Fruit fly (Drosophila melanogaster) whole organism, embryonic: ENCODE measurements around the gene CG43318.

Experiments
- Awh ChIP-seq: fragments of 200-800 bp; sonication (Bioruptor generic); IDR thresholded peaks from 2 replicates; pipeline ENCODE4, ENCODE4 v1.3.6; 2022; ENCODE audit warnings: missing biosample characterization, missing genetic modification characterization
- B-H1 ChIP-seq: fragments of 200-800 bp; sonication (Bioruptor generic); IDR thresholded peaks from 3 replicates; pipeline ENCODE4 v1.3.6; 2022; ENCODE audit warnings: missing biosample characterization, missing genetic modification characterization
- BtbVII ChIP-seq: fragments of 200-800 bp; sonication (Bioruptor generic); optimal IDR thresholded peaks from 3 replicates; lab custom pipeline; 2017; ENCODE audit warnings: missing biosample characterization, mild to moderate bottlenecking, missing genetic modification characterization
- CG10979 ChIP-seq: fragments of 200-800 bp; sonication (Bioruptor generic); optimal IDR thresholded peaks from 2 replicates; lab custom pipeline; 2018; ENCODE audit warnings: missing biosample characterization, mild to moderate bottlenecking, missing genetic modification characterization, moderate library complexity
- CG12219 ChIP-seq: fragments of 200-800 bp; sonication (Bioruptor generic); optimal IDR thresholded peaks from 3 replicates; lab custom pipeline; 2018; ENCODE audit warnings: missing biosample characterization, mild to moderate bottlenecking, missing genetic modification characterization
- CG14014 ChIP-seq: fragments of 200-800 bp; sonication (Bioruptor generic); IDR thresholded peaks from 2 replicates; pipeline ENCODE4 v1.3.6; 2022; ENCODE audit warnings: missing biosample characterization, missing genetic modification characterization
- CG15269 ChIP-seq: fragments of 200-800 bp; sonication (Bioruptor generic); optimal IDR thresholded peaks from 2 replicates; lab custom pipeline; 2018; ENCODE audit warnings: missing biosample characterization, mild to moderate bottlenecking, missing genetic modification characterization, moderate library complexity
- CG17829 ChIP-seq: fragments of 200-800 bp; optimal IDR thresholded peaks from 2 replicates; lab custom pipeline; 2019; ENCODE audit warnings: missing biosample characterization, mild to moderate bottlenecking, missing genetic modification characterization, moderate library complexity
- CG2712 ChIP-seq: fragments of 200-800 bp; optimal IDR thresholded peaks from 3 replicates; lab custom pipeline; 2019; ENCODE audit warnings: missing biosample characterization, mild to moderate bottlenecking, missing genetic modification characterization, moderate library complexity
- CG31224 ChIP-seq: fragments of 200-800 bp; sonication (Bioruptor generic); IDR thresholded peaks from 2 replicates; pipeline ENCODE4 v1.3.6; 2022; ENCODE audit warnings: missing biosample characterization, missing genetic modification characterization
- CG31388 ChIP-seq: fragments of 200-800 bp; sonication (Bioruptor generic); optimal IDR thresholded peaks from 2 replicates; lab custom pipeline; 2016; ENCODE audit warnings: missing biosample characterization, missing genetic modification characterization
- CG42726 ChIP-seq: fragments of 200-800 bp; sonication (Bioruptor generic); IDR thresholded peaks from 2 replicates; pipeline ENCODE4 v1.3.6; 2022; ENCODE audit warnings: missing biosample characterization, missing genetic modification characterization; ENCODE audit not compliant: partially characterized antibody
- CG4820 ChIP-seq: fragments of 200-800 bp; sonication (Bioruptor generic); optimal IDR thresholded peaks from 3 replicates; lab custom pipeline; 2016; ENCODE audit warnings: missing biosample characterization, missing genetic modification characterization
- CG5953 ChIP-seq: fragments of 200-800 bp; sonication (Bioruptor generic); IDR thresholded peaks from 2 replicates; pipeline ENCODE4 v1.3.6; 2022; ENCODE audit warnings: missing biosample characterization, missing genetic modification characterization
- CG6689 ChIP-seq: fragments of 200-800 bp; sonication (Bioruptor generic); IDR thresholded peaks from 2 replicates; pipeline ENCODE4 v1.3.6; 2022; ENCODE audit warnings: missing biosample characterization, missing genetic modification characterization
- CG7357 ChIP-seq: fragments of 200-800 bp; sonication (Bioruptor generic); IDR thresholded peaks from 3 replicates; pipeline ENCODE4 v1.3.6; 2022; ENCODE audit warnings: missing biosample characterization, missing genetic modification characterization
- CG7786 ChIP-seq: fragments of 200-800 bp; sonication (Bioruptor generic); optimal IDR thresholded peaks from 2 replicates; lab custom pipeline; 2016; ENCODE audit warnings: missing biosample characterization, missing genetic modification characterization
- CG7839 ChIP-seq: fragments of 200-800 bp; sonication (Bioruptor generic); optimal IDR thresholded peaks from 3 replicates; lab custom pipeline; 2018; ENCODE audit warnings: missing biosample characterization, mild to moderate bottlenecking, missing genetic modification characterization, moderate library complexity
- CG7963 ChIP-seq: fragments of 200-800 bp; sonication (Bioruptor generic); IDR thresholded peaks from 3 replicates; pipeline ENCODE4 v1.3.6; 2022; ENCODE audit warnings: missing biosample characterization, missing genetic modification characterization; ENCODE audit not compliant: partially characterized antibody
- CG9215 ChIP-seq: fragments of 200-800 bp; sonication (Bioruptor generic); IDR thresholded peaks from 2 replicates; pipeline ENCODE4 v1.3.6; 2022; ENCODE audit warnings: missing biosample characterization, missing genetic modification characterization
- Camta ChIP-seq: fragments of 200-800 bp; sonication (Bioruptor generic); optimal IDR thresholded peaks from 2 replicates; lab custom pipeline; 2016; ENCODE audit warnings: missing biosample characterization, missing genetic modification characterization
- CoRest ChIP-seq: fragments of 200-800 bp; sonication (Bioruptor generic); optimal IDR thresholded peaks from 3 replicates; lab custom pipeline; 2018; ENCODE audit warnings: missing biosample characterization, mild to moderate bottlenecking, missing genetic modification characterization, moderate library complexity
- D ChIP-seq, 2 experiments: fragments of 200-800 bp in 1 of 2; fragments of >200 bp in 1 of 2; sonication (Bioruptor generic) in 1 of 2; optimal IDR thresholded peaks; 2 replicates in 1 of 2; 3 replicates in 1 of 2; lab custom pipeline; 2017; ENCODE audit warnings: mild to moderate bottlenecking in 1 of 2, missing biosample characterization in 1 of 2, missing genetic modification characterization in 1 of 2, missing genetic modification reagents in 1 of 2
- D19A ChIP-seq: fragments of 200-800 bp; optimal IDR thresholded peaks from 3 replicates; lab custom pipeline; 2019; ENCODE audit warnings: missing biosample characterization, mild to moderate bottlenecking, missing genetic modification characterization, moderate library complexity
- Eip74EF ChIP-seq, 2 experiments: fragments of 200-800 bp in 1 of 2; fragments of >200 bp in 1 of 2; sonication (Bioruptor generic) in 1 of 2; optimal IDR thresholded peaks; 2 replicates each; lab custom pipeline; 2017 to 2019; ENCODE audit warnings: missing biosample characterization in 2 of 2, missing genetic modification characterization in 2 of 2, mild to moderate bottlenecking in 1 of 2, moderate library complexity in 1 of 2
- Ets65A ChIP-seq: fragments of 200-800 bp; sonication (Bioruptor generic); peaks from one replicate; lab custom pipeline; 2016; ENCODE audit warnings: missing biosample characterization, missing genetic modification characterization
- Hey ChIP-seq: fragments of 200-800 bp; sonication (Bioruptor generic); optimal IDR thresholded peaks from 3 replicates; lab custom pipeline; 2018; ENCODE audit warnings: missing biosample characterization, mild to moderate bottlenecking, missing genetic modification characterization
- MBD-R2 ChIP-seq: fragments of 200-800 bp; sonication (Bioruptor generic); IDR thresholded peaks from 2 replicates; pipeline ENCODE4 v1.3.6; 2022; ENCODE audit warnings: missing biosample characterization, missing genetic modification characterization
- Nf-YC ChIP-seq: fragments of 200-800 bp; optimal IDR thresholded peaks from 3 replicates; lab custom pipeline; 2019; ENCODE audit warnings: missing biosample characterization, mild to moderate bottlenecking, missing genetic modification characterization, moderate library complexity
- NfI ChIP-seq: fragments of 200-800 bp; sonication (Bioruptor generic); optimal IDR thresholded peaks from 3 replicates; lab custom pipeline; 2018; ENCODE audit warnings: missing biosample characterization, mild to moderate bottlenecking, missing genetic modification characterization, moderate library complexity
- Opbp ChIP-seq: fragments of 200-800 bp; sonication (Bioruptor generic); IDR thresholded peaks from 3 replicates; pipeline ENCODE4 v1.3.6; 2022; ENCODE audit warnings: missing biosample characterization, missing genetic modification characterization; ENCODE audit not compliant: partially characterized antibody
- Sox102F ChIP-seq: fragments of 200-800 bp; sonication (Bioruptor generic); optimal IDR thresholded peaks from 2 replicates; lab custom pipeline; 2018; ENCODE audit warnings: missing biosample characterization, mild to moderate bottlenecking, missing genetic modification characterization, moderate library complexity
- Xbp1 ChIP-seq: fragments of 200-800 bp; sonication (Bioruptor generic); optimal IDR thresholded peaks from 3 replicates; lab custom pipeline; 2016; ENCODE audit warnings: missing biosample characterization, mild to moderate bottlenecking, missing genetic modification characterization
- bab2 ChIP-seq: fragments of 200-800 bp; sonication (Bioruptor generic); optimal IDR thresholded peaks from 2 replicates; lab custom pipeline; 2016; ENCODE audit warnings: missing biosample characterization, missing genetic modification characterization
- bsh ChIP-seq, 2 experiments: fragments of 200-800 bp; sonication (Bioruptor generic); optimal IDR thresholded peaks; 2 replicates each; lab custom pipeline; 2017 to 2018; ENCODE audit warnings: mild to moderate bottlenecking in 2 of 2, missing biosample characterization in 2 of 2, missing genetic modification characterization in 2 of 2, moderate library complexity in 1 of 2
- dpn ChIP-seq, 2 experiments: fragments of 200-800 bp; sonication (Bioruptor generic); optimal IDR thresholded peaks; 3 replicates each; lab custom pipeline; 2016; ENCODE audit warnings: missing biosample characterization in 2 of 2, missing genetic modification characterization in 2 of 2
- dysf ChIP-seq: fragments of 200-800 bp; sonication (Bioruptor generic); IDR thresholded peaks from 3 replicates; pipeline ENCODE4 v1.3.6; 2022; ENCODE audit warnings: missing biosample characterization, missing genetic modification characterization
- gsb ChIP-seq: fragments of 200-800 bp; sonication (Bioruptor generic); IDR thresholded peaks from 2 replicates; pipeline ENCODE4 v1.3.6; 2022; ENCODE audit warnings: missing biosample characterization, missing genetic modification characterization
- jing ChIP-seq: fragments of 200-800 bp; sonication (Bioruptor generic); optimal IDR thresholded peaks from 2 replicates; lab custom pipeline; 2018; ENCODE audit warnings: missing biosample characterization, mild to moderate bottlenecking, missing genetic modification characterization
- lab ChIP-seq: fragments of 200-800 bp; sonication (Bioruptor generic); optimal IDR thresholded peaks from 3 replicates; lab custom pipeline; 2017; ENCODE audit warnings: missing biosample characterization, missing genetic modification characterization, mild to moderate bottlenecking, moderate library complexity, missing genetic modification reagents
- lola ChIP-seq, 3 experiments: fragments of >200 bp in 2 of 3; fragments of 200-800 bp in 1 of 3; sonication (Bioruptor generic) in 1 of 3; optimal IDR thresholded peaks; 2 replicates each; lab custom pipeline; 2017 to 2019; ENCODE audit warnings: missing biosample characterization in 3 of 3, missing genetic modification characterization in 3 of 3, mild to moderate bottlenecking in 1 of 3, moderate library complexity in 1 of 3
- luna ChIP-seq: fragments of 200-800 bp; sonication (Bioruptor generic); optimal IDR thresholded peaks from 2 replicates; lab custom pipeline; 2016; ENCODE audit warnings: missing biosample characterization, missing genetic modification characterization
- mam ChIP-seq: fragments of 200-800 bp; sonication (Bioruptor generic); optimal IDR thresholded peaks from 3 replicates; lab custom pipeline; 2016; ENCODE audit warnings: missing biosample characterization, missing genetic modification characterization
- nmo ChIP-seq: fragments of 200-800 bp; sonication (Bioruptor generic); optimal IDR thresholded peaks from 2 replicates; lab custom pipeline; 2018; ENCODE audit warnings: missing biosample characterization, mild to moderate bottlenecking, missing genetic modification characterization, moderate library complexity
- peb ChIP-seq: fragments of 200-800 bp; sonication (Bioruptor generic); IDR thresholded peaks from 2 replicates; pipeline ENCODE4 v1.3.6; 2022; ENCODE audit warnings: missing biosample characterization, missing genetic modification characterization
- prd ChIP-seq, 3 experiments: fragments of >200 bp in 2 of 3; fragments of 200-800 bp in 1 of 3; sonication (Bioruptor generic) in 1 of 3; optimal IDR thresholded peaks in 2 of 3; IDR thresholded peaks in 1 of 3; 2 replicates in 2 of 3; 3 replicates in 1 of 3; pipeline versions ENCODE4 v1.3.6 to Lab custom; 2017 to 2022; ENCODE audit warnings: missing biosample characterization in 1 of 3, missing genetic modification characterization in 1 of 3
- sens ChIP-seq: fragments of 200-800 bp; sonication (Bioruptor generic); peaks from one replicate; lab custom pipeline; 2016; ENCODE audit warnings: missing biosample characterization, missing genetic modification characterization
- tll ChIP-seq, 2 experiments: fragments of 200-800 bp in 1 of 2; fragments of >200 bp in 1 of 2; sonication (Bioruptor generic) in 1 of 2; optimal IDR thresholded peaks; 2 replicates each; lab custom pipeline; 2017 to 2019; ENCODE audit warnings: missing biosample characterization in 2 of 2, missing genetic modification characterization in 2 of 2, mild to moderate bottlenecking in 1 of 2, moderate library complexity in 1 of 2

The CG43318 gene

DNA sequence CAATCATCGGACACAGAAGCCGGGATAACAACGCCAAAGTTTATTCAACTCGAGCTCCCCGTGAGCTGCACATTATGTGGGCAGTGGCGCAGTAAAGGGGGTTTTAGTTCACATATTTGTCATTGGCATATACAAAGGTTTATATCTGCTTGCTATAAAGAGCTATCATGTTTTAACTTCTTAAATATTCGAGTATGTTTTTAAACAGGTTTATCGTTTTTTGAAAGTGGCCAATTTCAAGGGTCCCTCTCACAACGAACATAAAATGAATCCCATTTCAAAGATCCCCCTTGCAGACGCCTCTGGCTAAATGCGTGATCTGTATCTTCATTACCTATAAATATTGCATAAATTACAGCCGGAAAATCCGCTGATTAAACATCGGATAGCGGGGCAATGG, 5.7 kb downstream of the CG43318 start (continued):
- no peak for TF ChIP-seq Opbp (GFP tag; lab: Robert Waterston, UW)
- peak; percentile 18 for TF ChIP-seq lab (GFP tag; lab: Kevin White, UChicago)
- TF ChIP-seq CG14014 (GFP tag; lab: Robert Waterston, UW), result no peak; the same call in 1 of the 2 replicates
- peak; percentile 16 for TF ChIP-seq Camta (GFP tag; lab: Kevin White, UChicago)
- TF ChIP-seq CG31224, result no peak
- TF ChIP-seq CG6689 (GFP tag; lab: Robert Waterston, UW), result peak; percentile 24; the same call in 1 of the 2 replicates
- no peak for TF ChIP-seq D (optimal IDR thresholded peaks at IDR 0.05; lab: Kevin White, UChicago)
- no peak for TF ChIP-seq D (GFP tag; optimal IDR thresholded peaks at IDR 0.05; lab: Kevin White, UChicago)
- TF ChIP-seq dysf, result peak; percentile 45; the same call in 1 of the 3 replicates
- TF ChIP-seq CG7357 (GFP tag; lab: Robert Waterston, UW), result peak; percentile 18; the same call in 1 of the 3 replicates
- peak; percentile 38 for TF ChIP-seq CG15269 (tag; lab: Kevin White, UChicago)
- no peak for TF ChIP-seq CG12219
- peak in 1 of 2 experiments; percentile 3 for TF ChIP-seq Eip74EF (GFP tag; optimal IDR thresholded peaks at IDR 0.05; lab: Kevin White, UChicago)
- TF ChIP-seq Xbp1 (GFP tag; lab: Kevin White, UChicago), result peak; percentile 19
- no peak for TF ChIP-seq peb (GFP tag; lab: Robert Waterston, UW)
- TF ChIP-seq CG7786, result no peak
- TF ChIP-seq dpn (GFP tag; optimal IDR thresholded peaks at IDR 0.05; lab: Kevin White, UChicago), result peak in 1 of 2 experiments; percentile 32
- no peak for TF ChIP-seq Hey
- TF ChIP-seq nmo (GFP tag; lab: Kevin White, UChicago), result peak; percentile 63
- TF ChIP-seq luna (GFP tag; lab: Kevin White, UChicago), result no peak
- no peak for TF ChIP-seq B-H1 (GFP tag; lab: Robert Waterston, UW)
- no peak for TF ChIP-seq CG31388 (GFP tag; lab: Kevin White, UChicago)
- TF ChIP-seq tll (GFP tag; optimal IDR thresholded peaks at IDR 0.05; lab: Kevin White, UChicago), result no peak
- TF ChIP-seq gsb (GFP tag; lab: Robert Waterston, UW), result no peak
- TF ChIP-seq MBD-R2 (GFP tag; lab: Robert Waterston, UW), result no peak
- peak; percentile 16 for TF ChIP-seq mam (GFP tag; lab: Kevin White, UChicago)
- no peak for TF ChIP-seq prd (optimal IDR thresholded peaks at IDR 0.05; lab: Kevin White, UChicago)
- TF ChIP-seq prd (GFP tag; IDR thresholded peaks at IDR 0.05; lab: Robert Waterston, UW), result peak; percentile 30; the same call in 1 of the 3 replicates
- peak; percentile 51 for TF ChIP-seq Sox102F (GFP tag; lab: Kevin White, UChicago)
- TF ChIP-seq bab2 (GFP tag; lab: Kevin White, UChicago), result peak; percentile 19
- TF ChIP-seq Awh (GFP tag; lab: Robert Waterston, UW), result no peak
- no peak for TF ChIP-seq BtbVII (GFP tag; lab: Kevin White, UChicago)
- no peak for TF ChIP-seq jing (GFP tag; lab: Kevin White, UChicago)
- no peak for TF ChIP-seq Nf-YC (tag; lab: Kevin White, UChicago)
- TF ChIP-seq lola (GFP tag; optimal IDR thresholded peaks at IDR 0.05; lab: Kevin White, UChicago), result no peak
- no peak for TF ChIP-seq CG10979 (tag; lab: Kevin White, UChicago)
- peak; percentile 21 for TF ChIP-seq CG17829 (tag; lab: Kevin White, UChicago)
- peak; percentile 9 for TF ChIP-seq NfI
- peak; percentile 29 for TF ChIP-seq sens (GFP tag; lab: Kevin White, UChicago)
- peak; percentile 50 for TF ChIP-seq CG2712 (tag; lab: Kevin White, UChicago)
- TF ChIP-seq CoRest (tag; lab: Kevin White, UChicago), result peak; percentile 21
- no peak for TF ChIP-seq D19A (tag; lab: Kevin White, UChicago)
- peak; percentile 15 for TF ChIP-seq Ets65A
- no peak for TF ChIP-seq CG7963
- TF ChIP-seq CG5953 (GFP tag; lab: Robert Waterston, UW), result no peak
- peak in 1 of 2 experiments; percentile 50 for TF ChIP-seq bsh (GFP tag; optimal IDR thresholded peaks at IDR 0.05; lab: Kevin White, UChicago)
- TF ChIP-seq CG9215 (GFP tag; lab: Robert Waterston, UW), result no peak
- no peak for TF ChIP-seq CG4820 (GFP tag; lab: Kevin White, UChicago)
- TF ChIP-seq CG7839 (tag; lab: Kevin White, UChicago), result no peak
- no peak for TF ChIP-seq CG42726 (GFP tag; lab: Robert Waterston, UW)
